Worm (Caenorhabditis elegans) whole organism, L3 larva: ENCODE data around the gene Y49F6B.19.
"Not testable (repeated sequence)": the region's sequence is repeated elsewhere in the genome, so short reads cannot be mapped to it uniquely, and the experiment has no call there.

Source experiments
- ZK546.5 ChIP-seq: sonication (generic microtip); optimal IDR thresholded peaks from 2 replicates; lab custom pipeline; 2017; ENCODE audit warnings: missing biosample characterization, missing genetic modification characterization
- ceh-28 ChIP-seq: fragments of 150-350 bp; optimal IDR thresholded peaks from 2 replicates; lab custom pipeline; 2014; ENCODE audit warnings: missing biosample characterization, missing genetic modification reagents, missing genetic modification characterization
- elt-2 ChIP-seq: sonication (generic microtip); optimal IDR thresholded peaks from 2 replicates; lab custom pipeline; 2016; ENCODE audit warnings: missing genetic modification reagents, mild to moderate bottlenecking, missing genetic modification characterization, missing compliant biosample characterization
- eor-1 ChIP-seq, 2 experiments: fragments of 150-350 bp; optimal IDR thresholded peaks; 2 replicates each; lab custom pipeline; 2014 to 2018; ENCODE audit warnings: missing biosample characterization in 2 of 2, missing genetic modification characterization in 2 of 2
- fos-1 ChIP-seq: fragments of 150-350 bp; optimal IDR thresholded peaks from 2 replicates; lab custom pipeline; 2014; ENCODE audit warnings: missing biosample characterization, missing genetic modification characterization
- hmg-11 ChIP-seq: sonication (generic microtip); optimal IDR thresholded peaks from 2 replicates; lab custom pipeline; 2016; ENCODE audit warnings: missing genetic modification characterization, missing compliant biosample characterization
- mdl-1 ChIP-seq: fragments of 150-350 bp; optimal IDR thresholded peaks from 2 replicates; lab custom pipeline; 2014; ENCODE audit warnings: missing biosample characterization, missing genetic modification characterization
- nhr-237 ChIP-seq: fragments of 150-350 bp; optimal IDR thresholded peaks from 2 replicates; lab custom pipeline; 2014; ENCODE audit warnings: missing biosample characterization, missing genetic modification characterization
- nhr-25 ChIP-seq: sonication (generic microtip); optimal IDR thresholded peaks from 2 replicates; lab custom pipeline; 2017; ENCODE audit warnings: missing biosample characterization, missing genetic modification characterization
- nhr-28 ChIP-seq: fragments of 150-350 bp; optimal IDR thresholded peaks from 2 replicates; lab custom pipeline; 2014; ENCODE audit warnings: missing biosample characterization, missing genetic modification characterization
- sea-2 ChIP-seq: fragments of 150-350 bp; sonication (generic microtip); optimal IDR thresholded peaks from 4 replicates; lab custom pipeline; 2014; ENCODE audit warnings: missing biosample characterization, missing genetic modification reagents, missing genetic modification characterization
- unc-39 ChIP-seq: sonication (generic microtip); optimal IDR thresholded peaks from 4 replicates; lab custom pipeline; 2017; ENCODE audit warnings: missing biosample characterization, missing genetic modification characterization

DNA sequence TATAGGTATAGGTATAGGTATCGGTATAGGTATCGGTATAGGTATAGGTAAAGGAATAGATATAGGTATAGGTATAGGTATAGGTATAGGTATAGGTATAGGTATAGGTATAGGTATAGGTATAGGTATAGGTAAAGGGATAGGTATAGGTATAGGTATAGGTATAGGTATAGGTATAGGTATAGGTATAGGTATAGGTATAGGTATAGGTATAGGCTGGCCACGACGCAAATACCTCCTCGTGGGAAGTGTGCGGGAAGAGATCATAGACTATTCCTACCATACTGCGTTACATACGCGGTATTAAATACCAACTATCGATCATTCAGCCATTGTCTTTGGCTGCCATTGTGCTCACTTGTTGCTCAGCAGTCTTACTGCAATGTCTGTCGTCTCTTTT is 21.3 kb downstream of the Y49F6B.19 start, which contains the start of gene fbxb-112:
- not testable (repeated sequence) for TF ChIP-seq fos-1 (tag; lab: Kevin White, UChicago); mdl-1 (tag; lab: Kevin White, UChicago); sea-2 (GFP tag; lab: Kevin White, UChicago); elt-2 (tag; lab: Kevin White, UChicago); nhr-237 (tag; lab: Kevin White, UChicago); unc-39 (tag; lab: Kevin White, UChicago); ZK546.5 (tag; lab: Kevin White, UChicago); eor-1 (tag; optimal IDR thresholded peaks at IDR 0.05; lab: Kevin White, UChicago); hmg-11 (tag; lab: Kevin White, UChicago); ceh-28 (tag; lab: Kevin White, UChicago); nhr-28 (tag; lab: Kevin White, UChicago); nhr-25 (tag; lab: Kevin White, UChicago)
